Fruit fly (Drosophila melanogaster) whole organism, embryonic: ENCODE results near the gene Mic26-27.
A peak's percentile ranks its signal among the peaks of the same experiment; 100 is the strongest.

Experiments used
- Abd-B ChIP-seq: fragments of 200-800 bp; sonication (Bioruptor generic); optimal IDR thresholded peaks from 2 replicates; lab custom pipeline; 2018; ENCODE audit warnings: missing biosample characterization, mild to moderate bottlenecking, missing genetic modification characterization, moderate library complexity
- Adf1 ChIP-seq: fragments of 200-800 bp; sonication (Bioruptor generic); IDR thresholded peaks from 2 replicates; pipeline ENCODE4 v1.3.6; 2022; ENCODE audit warnings: missing biosample characterization, missing genetic modification characterization
- B-H2 ChIP-seq: fragments of 200-800 bp; sonication (Bioruptor generic); optimal IDR thresholded peaks from 2 replicates; lab custom pipeline; 2018; ENCODE audit warnings: missing biosample characterization, mild to moderate bottlenecking, missing genetic modification characterization
- Blimp-1 ChIP-seq: fragments of 200-800 bp; sonication (Bioruptor generic); optimal IDR thresholded peaks from 3 replicates; lab custom pipeline; 2018; ENCODE audit warnings: missing biosample characterization, missing genetic modification characterization, mild to moderate bottlenecking, moderate library complexity, missing genetic modification reagents
- C15 ChIP-seq: fragments of 200-800 bp; sonication (Bioruptor generic); IDR thresholded peaks from 3 replicates; pipeline ENCODE4 v1.3.6; 2022; ENCODE audit warnings: missing biosample characterization, missing genetic modification characterization
- CG11398 ChIP-seq: fragments of 200-800 bp; sonication (Bioruptor generic); optimal IDR thresholded peaks from 2 replicates; lab custom pipeline; 2016; ENCODE audit warnings: missing biosample characterization, missing genetic modification characterization
- CG11560 ChIP-seq: fragments of 200-800 bp; sonication (Bioruptor generic); IDR thresholded peaks from 3 replicates; pipeline ENCODE4 v1.3.6; 2022; ENCODE audit warnings: missing biosample characterization, missing genetic modification characterization
- CG12744 ChIP-seq: fragments of 200-800 bp; sonication (Bioruptor generic); optimal IDR thresholded peaks from 2 replicates; lab custom pipeline; 2016; ENCODE audit warnings: missing biosample characterization, missing genetic modification characterization
- CG14050 ChIP-seq: fragments of 200-800 bp; sonication (Bioruptor generic); IDR thresholded peaks from 3 replicates; pipeline ENCODE4 v1.3.6; 2022; ENCODE audit warnings: missing biosample characterization, missing genetic modification characterization
- CG15011 ChIP-seq: fragments of 200-800 bp; sonication (Bioruptor generic); optimal IDR thresholded peaks from 3 replicates; lab custom pipeline; 2018; ENCODE audit warnings: missing biosample characterization, mild to moderate bottlenecking, missing genetic modification characterization
- CG1647 ChIP-seq: fragments of 200-800 bp; sonication (Bioruptor generic); optimal IDR thresholded peaks from 3 replicates; lab custom pipeline; 2016; ENCODE audit warnings: missing biosample characterization, missing genetic modification characterization
- CG17802 ChIP-seq: fragments of 200-800 bp; sonication (Bioruptor generic); optimal IDR thresholded peaks from 2 replicates; lab custom pipeline; 2018; ENCODE audit warnings: missing biosample characterization, mild to moderate bottlenecking, missing genetic modification characterization, moderate library complexity
- CG17912 ChIP-seq: fragments of 200-800 bp; sonication (Bioruptor generic); optimal IDR thresholded peaks from 2 replicates; lab custom pipeline; 2018; ENCODE audit warnings: missing biosample characterization, mild to moderate bottlenecking, missing genetic modification characterization
- CG18011 ChIP-seq: fragments of 200-800 bp; sonication (Bioruptor generic); optimal IDR thresholded peaks from 2 replicates; lab custom pipeline; 2017; ENCODE audit warnings: missing biosample characterization, missing genetic modification characterization, mild to moderate bottlenecking, moderate library complexity, missing genotype
- CG18619 ChIP-seq: fragments of 200-800 bp; sonication (Bioruptor generic); optimal IDR thresholded peaks from 3 replicates; lab custom pipeline; 2017; ENCODE audit warnings: missing biosample characterization, mild to moderate bottlenecking, missing genetic modification characterization
- CG2120 ChIP-seq: fragments of 200-800 bp; sonication (Bioruptor generic); optimal IDR thresholded peaks from 3 replicates; lab custom pipeline; 2016; ENCODE audit warnings: missing biosample characterization, missing genetic modification characterization
- CG31441 ChIP-seq: fragments of 200-800 bp; sonication (Bioruptor generic); IDR thresholded peaks from 2 replicates; pipeline ENCODE4 v1.3.6; 2022; ENCODE audit warnings: missing biosample characterization, missing genetic modification characterization
- CG32532 ChIP-seq: fragments of 200-800 bp; sonication (Bioruptor generic); IDR thresholded peaks from 2 replicates; pipeline ENCODE4 v1.3.6; 2022; ENCODE audit warnings: missing biosample characterization, missing genetic modification characterization
- CG32767 ChIP-seq: fragments of 200-800 bp; sonication (Bioruptor generic); IDR thresholded peaks from 2 replicates; pipeline ENCODE4 v1.3.6; 2022; ENCODE audit warnings: missing biosample characterization, missing genetic modification characterization
- CG34224 ChIP-seq: fragments of 200-800 bp; sonication (Bioruptor generic); IDR thresholded peaks from 3 replicates; pipeline ENCODE4 v1.3.6; 2022; ENCODE audit warnings: missing biosample characterization, missing genetic modification characterization; ENCODE audit not compliant: partially characterized antibody
- CG4424 ChIP-seq: fragments of 200-800 bp; sonication (Bioruptor generic); optimal IDR thresholded peaks from 3 replicates; lab custom pipeline; 2016; ENCODE audit warnings: missing biosample characterization, missing genetic modification characterization
- CG7963 ChIP-seq: fragments of 200-800 bp; sonication (Bioruptor generic); IDR thresholded peaks from 3 replicates; pipeline ENCODE4 v1.3.6; 2022; ENCODE audit warnings: missing biosample characterization, missing genetic modification characterization; ENCODE audit not compliant: partially characterized antibody
- CG8281 ChIP-seq: fragments of 200-800 bp; sonication (Bioruptor generic); optimal IDR thresholded peaks from 2 replicates; lab custom pipeline; 2018; ENCODE audit warnings: missing biosample characterization, mild to moderate bottlenecking, missing genetic modification characterization, moderate library complexity
- CG8388 ChIP-seq: fragments of 200-800 bp; sonication (Bioruptor generic); optimal IDR thresholded peaks from 2 replicates; lab custom pipeline; 2019; ENCODE audit warnings: missing biosample characterization, mild to moderate bottlenecking, missing genetic modification characterization, moderate library complexity
- CG8924 ChIP-seq: fragments of 200-800 bp; optimal IDR thresholded peaks from 3 replicates; lab custom pipeline; 2019; ENCODE audit warnings: missing biosample characterization, mild to moderate bottlenecking, missing genetic modification characterization, moderate library complexity
- CG8944 ChIP-seq: fragments of 200-800 bp; sonication (Bioruptor generic); optimal IDR thresholded peaks from 3 replicates; lab custom pipeline; 2016; ENCODE audit warnings: missing biosample characterization, missing genetic modification characterization
- Dll ChIP-seq: fragments of 200-800 bp; sonication (Bioruptor generic); IDR thresholded peaks from 4 replicates; pipeline ENCODE4 v1.3.6; 2022; ENCODE audit warnings: missing biosample characterization, missing genetic modification characterization; ENCODE audit not compliant: partially characterized antibody
- Hmx ChIP-seq: fragments of 200-800 bp; sonication (Bioruptor generic); optimal IDR thresholded peaks from 2 replicates; lab custom pipeline; 2016; ENCODE audit warnings: missing biosample characterization, missing genetic modification characterization
- Max ChIP-seq: fragments of 200-800 bp; sonication (Bioruptor generic); optimal IDR thresholded peaks from 2 replicates; lab custom pipeline; 2016; ENCODE audit warnings: missing biosample characterization, mild to moderate bottlenecking, missing genetic modification characterization
- NFAT ChIP-seq: fragments of 200-800 bp; sonication (Bioruptor generic); IDR thresholded peaks from 2 replicates; pipeline ENCODE4 v1.3.6; 2022; ENCODE audit warnings: missing biosample characterization, missing genetic modification characterization
- Opbp ChIP-seq: fragments of 200-800 bp; sonication (Bioruptor generic); IDR thresholded peaks from 3 replicates; pipeline ENCODE4 v1.3.6; 2022; ENCODE audit warnings: missing biosample characterization, missing genetic modification characterization; ENCODE audit not compliant: partially characterized antibody
- Poxn ChIP-seq: fragments of 200-800 bp; sonication (Bioruptor generic); IDR thresholded peaks from 2 replicates; pipeline ENCODE4 v1.3.6; 2022; ENCODE audit warnings: missing biosample characterization, missing genetic modification characterization
- TFAM ChIP-seq: fragments of 200-800 bp; sonication (Bioruptor generic); optimal IDR thresholded peaks from 2 replicates; lab custom pipeline; 2017; ENCODE audit warnings: missing biosample characterization, missing genetic modification characterization, inconsistent platforms
- YL-1 ChIP-seq: fragments of 200-800 bp; sonication (Bioruptor generic); optimal IDR thresholded peaks from 3 replicates; lab custom pipeline; 2017; ENCODE audit warnings: missing biosample characterization, mild to moderate bottlenecking, missing genetic modification characterization
- chn ChIP-seq: fragments of 200-800 bp; sonication (Bioruptor generic); optimal IDR thresholded peaks from 2 replicates; lab custom pipeline; 2016; ENCODE audit warnings: missing biosample characterization, missing genetic modification characterization
- corto ChIP-seq: fragments of 200-800 bp; sonication (Bioruptor generic); optimal IDR thresholded peaks from 2 replicates; lab custom pipeline; 2016; ENCODE audit warnings: missing biosample characterization, mild to moderate bottlenecking, missing genetic modification characterization, moderate library complexity
- dm ChIP-seq: fragments of 200-800 bp; sonication (Bioruptor generic); optimal IDR thresholded peaks from 3 replicates; lab custom pipeline; 2016; ENCODE audit warnings: missing biosample characterization, missing genetic modification characterization
- ems ChIP-seq: fragments of 200-800 bp; sonication (Bioruptor generic); optimal IDR thresholded peaks from 3 replicates; lab custom pipeline; 2016; ENCODE audit warnings: missing biosample characterization, missing genetic modification characterization
- gcm2 ChIP-seq: fragments of 200-800 bp; sonication (Bioruptor generic); optimal IDR thresholded peaks from 2 replicates; lab custom pipeline; 2016; ENCODE audit warnings: missing biosample characterization, missing genetic modification characterization
- klu ChIP-seq: fragments of 200-800 bp; sonication (Bioruptor generic); IDR thresholded peaks from 2 replicates; pipeline ENCODE4 v1.3.6; 2022; ENCODE audit warnings: missing biosample characterization, missing genetic modification characterization
- kni ChIP-seq: fragments of 200-800 bp; sonication (Bioruptor generic); optimal IDR thresholded peaks from 3 replicates; lab custom pipeline; 2017; ENCODE audit warnings: mild to moderate bottlenecking, missing biosample characterization, missing genetic modification reagents, missing genetic modification characterization
- lab ChIP-seq: fragments of 200-800 bp; sonication (Bioruptor generic); optimal IDR thresholded peaks from 3 replicates; lab custom pipeline; 2017; ENCODE audit warnings: missing biosample characterization, missing genetic modification characterization, mild to moderate bottlenecking, moderate library complexity, missing genetic modification reagents
- pb ChIP-seq: fragments of 200-800 bp; sonication (Bioruptor generic); optimal IDR thresholded peaks from 3 replicates; lab custom pipeline; 2016; ENCODE audit warnings: missing biosample characterization, missing genetic modification characterization
- ro ChIP-seq: fragments of 200-800 bp; sonication (Bioruptor generic); IDR thresholded peaks from 2 replicates; pipeline ENCODE4 v1.3.6; 2022; ENCODE audit warnings: missing biosample characterization, missing genetic modification characterization
- scrt ChIP-seq: fragments of 200-800 bp; sonication (Bioruptor generic); optimal IDR thresholded peaks from 2 replicates; lab custom pipeline; 2018; ENCODE audit warnings: missing biosample characterization, mild to moderate bottlenecking, missing genetic modification characterization, moderate library complexity
- shn ChIP-seq: fragments of 200-800 bp; sonication (Bioruptor generic); optimal IDR thresholded peaks from 3 replicates; lab custom pipeline; 2016; ENCODE audit warnings: missing biosample characterization, missing genetic modification characterization
- twi ChIP-seq: fragments of 200-800 bp; optimal IDR thresholded peaks from 2 replicates; lab custom pipeline; 2019; ENCODE audit warnings: missing biosample characterization, mild to moderate bottlenecking, missing genetic modification characterization, moderate library complexity
- vfl ChIP-seq: fragments of 200-800 bp; sonication (Bioruptor generic); optimal IDR thresholded peaks from 2 replicates; lab custom pipeline; 2016; ENCODE audit warnings: missing biosample characterization, missing genetic modification characterization

The Mic26-27 gene

DNA sequence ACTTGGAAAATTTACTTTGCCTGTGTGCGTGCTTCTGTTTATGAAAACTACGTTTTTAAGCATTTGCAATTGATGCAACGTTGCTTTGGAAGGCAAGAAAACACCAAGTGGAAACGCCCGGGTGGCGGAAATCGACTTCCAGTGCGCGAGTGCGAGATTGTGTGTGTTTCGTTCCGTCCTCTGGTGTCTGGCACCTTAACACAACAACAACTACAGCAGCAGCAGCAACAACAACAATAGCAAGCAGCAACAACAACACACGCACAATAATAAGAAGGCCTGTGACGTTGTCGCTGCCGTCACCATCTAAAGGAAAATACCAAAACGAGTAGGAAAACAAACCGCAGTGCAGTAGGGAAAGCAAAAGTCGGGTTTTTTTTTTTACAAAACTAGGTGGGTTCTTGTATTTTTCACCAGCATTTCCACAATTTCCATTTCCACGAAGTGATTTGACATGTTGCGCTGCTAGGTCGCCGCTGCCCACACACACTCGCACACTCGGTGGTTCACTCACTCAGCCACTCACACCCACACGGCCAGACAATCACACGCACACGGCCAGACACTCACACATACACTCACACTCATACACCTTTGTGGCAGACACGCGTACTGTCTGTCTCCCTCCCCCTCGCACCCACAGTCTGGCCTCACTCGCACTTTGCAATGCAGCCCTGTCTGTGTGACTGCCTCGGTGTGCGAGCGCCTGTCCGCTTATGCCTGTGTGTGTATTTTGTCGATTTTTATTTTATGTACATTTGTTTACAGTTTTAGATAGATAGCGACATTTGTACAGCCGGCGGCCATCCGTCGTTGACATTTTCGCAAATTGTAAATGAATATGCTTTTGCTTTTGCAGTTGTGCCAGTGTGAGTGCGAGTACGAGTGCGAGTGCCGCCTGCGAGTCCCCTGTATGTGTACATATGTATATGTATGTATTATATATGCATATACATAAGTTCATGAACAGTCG is 47.1 kb downstream of the Mic26-27 start (continued):
- TF ChIP-seq klu (GFP tag; lab: Robert Waterston, UW) = peak; percentile 33; the same call in 1 of the 2 replicates
- TF ChIP-seq corto (GFP tag; lab: Kevin White, UChicago) = peak; percentile 6
- no peak for TF ChIP-seq CG15011
- TF ChIP-seq CG11560 = no peak
- no peak for TF ChIP-seq CG14050
- TF ChIP-seq Poxn (GFP tag; lab: Robert Waterston, UW) = no peak
- peak; percentile 78 for TF ChIP-seq CG32767
- TF ChIP-seq CG11398 (GFP tag; lab: Kevin White, UChicago) = no peak
- no peak for TF ChIP-seq CG4424 (GFP tag; lab: Kevin White, UChicago)
- no peak for TF ChIP-seq Blimp-1 (GFP tag; lab: Kevin White, UChicago)
- peak; percentile 28 for TF ChIP-seq gcm2
- peak; percentile 7 for TF ChIP-seq CG17802
- peak; percentile 8 for TF ChIP-seq CG2120 (GFP tag; lab: Kevin White, UChicago)
- TF ChIP-seq Dll (GFP tag; lab: Robert Waterston, UW) = 0 out of 4 replicates have a peak, but pooled peaks have one; percentile 54
- TF ChIP-seq NFAT (GFP tag; lab: Robert Waterston, UW) = peak; percentile 62; the same call in 1 of the 2 replicates
- no peak for TF ChIP-seq pb (GFP tag; lab: Kevin White, UChicago)
- TF ChIP-seq Opbp = peak; percentile 57; the same call in 1 of the 3 replicates
- no peak for TF ChIP-seq TFAM
- peak; percentile 68 for TF ChIP-seq CG8924 (tag; lab: Kevin White, UChicago)
- TF ChIP-seq Hmx (GFP tag; lab: Kevin White, UChicago) = no peak
- TF ChIP-seq Adf1 = peak; percentile 90
- no peak for TF ChIP-seq CG8944 (GFP tag; lab: Kevin White, UChicago)
- no peak for TF ChIP-seq C15 (GFP tag; lab: Robert Waterston, UW)
- TF ChIP-seq vfl (GFP tag; lab: Kevin White, UChicago) = peak; percentile 9
- peak; percentile 54 for TF ChIP-seq lab
- no peak for TF ChIP-seq CG8388
- TF ChIP-seq CG31441 (GFP tag; lab: Robert Waterston, UW) = no peak
- no peak for TF ChIP-seq ro
- 0 out of 3 replicates have a peak, but pooled peaks have one; percentile 5 for TF ChIP-seq CG34224
- peak; percentile 6 for TF ChIP-seq YL-1 (GFP tag; lab: Kevin White, UChicago)
- peak; percentile 76 for TF ChIP-seq chn (GFP tag; lab: Kevin White, UChicago)
- TF ChIP-seq CG18619 (GFP tag; lab: Kevin White, UChicago) = no peak
- peak; percentile 71 for TF ChIP-seq CG17912
- TF ChIP-seq twi (tag; lab: Kevin White, UChicago) = peak; percentile 65
- TF ChIP-seq CG18011 (GFP tag; lab: Kevin White, UChicago) = no peak
- TF ChIP-seq scrt (GFP tag; lab: Kevin White, UChicago) = peak; percentile 18
- TF ChIP-seq CG1647 (GFP tag; lab: Kevin White, UChicago) = no peak
- TF ChIP-seq dm = peak; percentile 59
- TF ChIP-seq B-H2 (GFP tag; lab: Kevin White, UChicago) = peak; percentile 11
- TF ChIP-seq shn (GFP tag; lab: Kevin White, UChicago) = peak; percentile 51
- TF ChIP-seq kni (GFP tag; lab: Kevin White, UChicago) = peak; percentile 80
- TF ChIP-seq CG32532 (GFP tag; lab: Robert Waterston, UW) = peak; percentile 35; the same call in 1 of the 2 replicates
- TF ChIP-seq CG7963 (GFP tag; lab: Robert Waterston, UW) = no peak
- no peak for TF ChIP-seq CG8281 (tag; lab: Kevin White, UChicago)
- TF ChIP-seq CG12744 = peak; percentile 45
- TF ChIP-seq Abd-B = peak; percentile 16
- peak; percentile 45 for TF ChIP-seq Max (GFP tag; lab: Kevin White, UChicago)
- TF ChIP-seq ems (GFP tag; lab: Kevin White, UChicago) = peak; percentile 4
